Worm (Caenorhabditis elegans): ENCODE results near the gene W03A5.6.
A peak's percentile ranks its signal among the peaks of the same experiment; 100 is the strongest.

The W03A5.6 gene

ce11 chrIII:5438064-5438463 lies 2.4 kb downstream of the W03A5.6 start:
- peak; percentile 51 for TF ChIP-seq ceh-34 (tag; optimal IDR thresholded peaks at IDR 0.05)
- TF ChIP-seq unc-55 (GFP tag; optimal IDR thresholded peaks at IDR 0.05): peak; percentile 26
- no peak for TF ChIP-seq pqm-1 (tag; optimal IDR thresholded peaks at IDR 0.05)
- peak; percentile 13 for TF ChIP-seq elt-2 (tag; optimal IDR thresholded peaks at IDR 0.05)

DNA sequence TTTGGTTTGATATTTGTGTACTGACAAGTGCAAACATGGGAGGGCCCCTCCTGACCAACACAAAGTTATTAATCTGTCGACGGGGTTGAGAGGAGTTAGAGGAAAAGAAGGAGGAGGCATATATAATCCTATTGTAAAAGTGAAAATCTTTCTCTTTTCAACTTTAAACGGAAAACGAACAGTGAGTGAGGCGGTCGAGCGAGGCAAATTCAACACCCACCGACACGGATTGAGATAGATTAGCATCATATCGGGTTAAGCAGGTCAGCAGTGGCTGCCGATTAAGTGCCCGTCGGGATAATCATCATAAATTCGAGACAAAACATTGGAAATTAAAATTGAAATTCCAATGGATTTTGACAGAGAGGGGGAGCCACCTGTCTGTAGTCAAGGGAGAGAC lies 4.1 kb downstream of the W03A5.6 start:
- TF ChIP-seq tbx-2 (tag; optimal IDR thresholded peaks at IDR 0.05) (peak; percentile 11), pqm-1 (tag; optimal IDR thresholded peaks at IDR 0.05) (no peak)

ce11 chrIII:5427096-5427495 lies 13.3 kb downstream of the W03A5.6 start:
- TF ChIP-seq pha-2 (tag; optimal IDR thresholded peaks at IDR 0.05) (no peak), odd-2 (tag; optimal IDR thresholded peaks at IDR 0.05) (no peak), ceh-22 (tag; optimal IDR thresholded peaks at IDR 0.05) (no peak), C08G9.2 (tag; optimal IDR thresholded peaks at IDR 0.05) (no peak), ceh-6 (GFP tag; optimal IDR thresholded peaks at IDR 0.05) (no peak), eyg-1 (tag; optimal IDR thresholded peaks at IDR 0.05) (no peak), ets-4 (tag; optimal IDR thresholded peaks at IDR 0.05) (no peak), ttx-3 (tag; optimal IDR thresholded peaks at IDR 0.05) (no peak), K02D7.2 (tag; optimal IDR thresholded peaks at IDR 0.05) (no peak), nfya-1 (tag; optimal IDR thresholded peaks at IDR 0.05) (no peak), elt-4 (tag; optimal IDR thresholded peaks at IDR 0.05) (no peak), ceh-9 (tag; optimal IDR thresholded peaks at IDR 0.05) (no peak), C38D4.7 (GFP tag; optimal IDR thresholded peaks at IDR 0.05) (no peak), sox-2 (GFP tag; IDR thresholded peaks at IDR 0.05) (no peak), mec-3 (tag; optimal IDR thresholded peaks at IDR 0.05; ENCODE audit: borderline replicate concordance) (no peak), dve-1 (tag; optimal IDR thresholded peaks at IDR 0.05) (no peak), nhr-11 (tag; optimal IDR thresholded peaks at IDR 0.05) (no peak), F13H6.1 (tag; optimal IDR thresholded peaks at IDR 0.05) (no peak)

DNA sequence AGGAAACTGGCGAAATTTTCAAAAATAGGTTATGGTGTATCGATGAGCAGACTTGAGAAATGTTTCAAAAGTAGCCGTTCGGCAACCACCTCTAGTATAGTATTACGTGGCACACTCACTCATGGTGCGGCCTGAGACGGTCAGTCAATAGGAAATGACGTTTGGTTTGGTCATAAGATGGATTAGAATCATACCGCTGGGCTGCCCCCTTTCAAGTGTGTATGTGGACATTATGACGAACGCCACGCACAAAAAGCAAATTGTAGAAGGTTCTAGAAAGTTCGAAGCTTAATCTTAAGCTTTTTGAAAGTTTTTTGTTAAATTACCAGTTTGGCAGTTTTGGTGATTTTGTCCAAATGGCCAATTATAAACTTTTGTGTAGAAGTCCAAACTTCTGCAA lies 16.1 kb downstream of the W03A5.6 start:
- TF ChIP-seq pax-1 (tag; optimal IDR thresholded peaks at IDR 0.05): peak; percentile 80
- no peak for TF ChIP-seq ceh-2 (tag; optimal IDR thresholded peaks at IDR 0.05)

DNA sequence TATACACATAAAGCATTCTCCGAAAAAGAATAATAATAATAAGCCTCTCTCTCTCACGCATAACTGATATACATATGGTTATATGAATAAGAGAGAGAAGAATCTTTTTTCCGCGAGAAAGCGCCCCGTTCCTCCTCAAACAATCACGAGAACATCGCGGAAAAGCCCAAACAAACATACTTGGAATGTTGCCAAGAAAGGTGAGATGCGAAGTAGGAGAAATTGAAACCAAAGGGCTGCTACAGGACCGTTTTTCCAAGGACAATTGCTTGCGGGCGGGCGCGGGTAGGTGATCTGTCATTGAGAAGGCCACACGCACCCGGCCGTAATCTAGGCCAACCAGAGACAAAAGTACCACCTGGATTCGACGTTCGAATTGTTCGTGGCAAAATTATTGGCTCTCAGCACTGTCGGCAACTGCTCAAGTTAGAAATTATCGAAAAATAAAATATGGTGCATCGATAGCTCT lies 16.7 kb downstream of the W03A5.6 start, which contains the start of gene dnj-24:
TSS of gene dnj-24 (minus strand) at position 419 of the 469 bp plus-strand sequence.
- TF ChIP-seq fkh-10 (GFP tag; optimal IDR thresholded peaks at IDR 0.05): no peak
- no peak for TF ChIP-seq dve-1 (tag; optimal IDR thresholded peaks at IDR 0.05)
- TF ChIP-seq unc-42 (tag; optimal IDR thresholded peaks at IDR 0.05): no peak
- TF ChIP-seq nhr-11 (tag; optimal IDR thresholded peaks at IDR 0.05): no peak
- TF ChIP-seq elt-4 (tag; optimal IDR thresholded peaks at IDR 0.05): no peak
- TF ChIP-seq fax-1 (tag; optimal IDR thresholded peaks at IDR 0.05): no peak
- no peak for TF ChIP-seq pros-1 (tag; optimal IDR thresholded peaks at IDR 0.05)
- TF ChIP-seq pax-1 (tag; optimal IDR thresholded peaks at IDR 0.05): peak; percentile 6

ce11 chrIII:5422561-5423103 lies 17.8 kb downstream of the W03A5.6 start:
- TF ChIP-seq fkh-6 (tag; optimal IDR thresholded peaks at IDR 0.05) (no peak), pag-3 (tag; optimal IDR thresholded peaks at IDR 0.05; ENCODE audit: borderline replicate concordance) (no peak), nhr-11 (tag; optimal IDR thresholded peaks at IDR 0.05) (no peak), ttx-3 (tag; optimal IDR thresholded peaks at IDR 0.05) (no peak), zip-5 (tag; optimal IDR thresholded peaks at IDR 0.05) (no peak), dmd-4 (tag; optimal IDR thresholded peaks at IDR 0.05; ENCODE audit: borderline replicate concordance) (no peak), che-1 (tag; optimal IDR thresholded peaks at IDR 0.05) (no peak), Y22D7AL.16 (tag; optimal IDR thresholded peaks at IDR 0.05) (no peak), ceh-48 (tag; optimal IDR thresholded peaks at IDR 0.05) (no peak), eyg-1 (tag; optimal IDR thresholded peaks at IDR 0.05) (no peak), sdc-2 (tag; optimal IDR thresholded peaks at IDR 0.05) (no peak), K09A11.1 (tag; optimal IDR thresholded peaks at IDR 0.05; ENCODE audit: insufficient read depth) (no peak), ref-2 (tag; optimal IDR thresholded peaks at IDR 0.05) (no peak)
